Worm (Caenorhabditis elegans) whole organism, young adult: ENCODE measurements around the gene ptr-6.

ENCODE experiments used
- D2030.7 ChIP-seq: fragments of 200-800 bp; sonication (Bioruptor generic); IDR thresholded peaks from 2 replicates; pipeline ENCODE4 v1.3.6; 2022; ENCODE audit warnings: missing genetic modification reagents, missing genetic modification characterization, missing compliant biosample characterization
- F49E8.2 ChIP-seq: sonication (generic microtip); optimal IDR thresholded peaks from 3 replicates; lab custom pipeline; 2017; ENCODE audit warnings: missing genetic modification characterization, mild to moderate bottlenecking, missing compliant biosample characterization, antibody characterized with exemption, moderate library complexity; ENCODE audit not compliant: insufficient read depth
- K12H6.12 ChIP-seq: fragments of 200-800 bp; sonication (Bioruptor generic); optimal IDR thresholded peaks from 2 replicates; lab custom pipeline; 2018; ENCODE audit warnings: mild to moderate bottlenecking, missing genetic modification characterization, missing compliant biosample characterization
- Y53F4B.3 ChIP-seq: fragments of 200-800 bp; sonication (Bioruptor generic); IDR thresholded peaks from 2 replicates; pipeline ENCODE4 v1.3.6; 2022; ENCODE audit warnings: missing genetic modification reagents, missing genetic modification characterization, missing compliant biosample characterization
- ccch-3 ChIP-seq: fragments of 200-800 bp; sonication (Bioruptor generic); optimal IDR thresholded peaks from 2 replicates; lab custom pipeline; 2018; ENCODE audit warnings: mild to moderate bottlenecking, missing genetic modification characterization, missing compliant biosample characterization
- ceh-100 ChIP-seq: fragments of 200-800 bp; sonication (Bioruptor generic); IDR thresholded peaks from 2 replicates; pipeline ENCODE4 v1.3.6; 2022; ENCODE audit warnings: missing genetic modification reagents, missing genetic modification characterization, missing compliant biosample characterization
- ceh-91 ChIP-seq: fragments of 200-800 bp; sonication (Bioruptor generic); IDR thresholded peaks from 2 replicates; pipeline ENCODE4 v1.3.6; 2022; ENCODE audit warnings: missing genetic modification reagents, missing genetic modification characterization, missing compliant biosample characterization
- lin-54 ChIP-seq: fragments of 200-800 bp; sonication (Bioruptor generic); optimal IDR thresholded peaks from 2 replicates; lab custom pipeline; 2018; ENCODE audit warnings: mild to moderate bottlenecking, missing genetic modification characterization, missing compliant biosample characterization
- nfyb-1 ChIP-seq: fragments of 200-800 bp; sonication (Bioruptor generic); IDR thresholded peaks from 2 replicates; pipeline ENCODE4 v1.3.6; 2022; ENCODE audit warnings: missing genetic modification reagents, missing genetic modification characterization, missing compliant biosample characterization
- nhr-27 ChIP-seq: fragments of 200-800 bp; sonication (Bioruptor generic); optimal IDR thresholded peaks from 2 replicates; lab custom pipeline; 2018; ENCODE audit warnings: mild to moderate bottlenecking, missing genetic modification characterization, moderate library complexity, missing compliant biosample characterization
- repo-1 ChIP-seq: sonication (generic microtip); optimal IDR thresholded peaks from 2 replicates; lab custom pipeline; 2017; ENCODE audit warnings: mild to moderate bottlenecking, missing genetic modification characterization, missing compliant biosample characterization
- ztf-18 ChIP-seq: sonication (generic microtip); optimal IDR thresholded peaks from 2 replicates; lab custom pipeline; 2016; ENCODE audit warnings: missing genotype, mild to moderate bottlenecking, missing genetic modification characterization, missing compliant biosample characterization

- TF ChIP-seq lin-54 (GFP tag; lab: Kevin White, UChicago) = no peak
- TF ChIP-seq repo-1 = no peak
- TF ChIP-seq K12H6.12 (tag; lab: Kevin White, UChicago) = no peak
- no peak for TF ChIP-seq ztf-18 (tag; lab: Kevin White, UChicago)
- no peak for TF ChIP-seq nfyb-1 (GFP tag; lab: Robert Waterston, UW)
- no peak for TF ChIP-seq F49E8.2
- no peak for TF ChIP-seq D2030.7 (GFP tag; lab: Robert Waterston, UW)
- TF ChIP-seq ceh-91 (GFP tag; lab: Robert Waterston, UW) = no peak
- no peak for TF ChIP-seq ccch-3 (GFP tag; lab: Kevin White, UChicago)
- no peak for TF ChIP-seq Y53F4B.3 (GFP tag; lab: Robert Waterston, UW)
- TF ChIP-seq ceh-100 (GFP tag; lab: Robert Waterston, UW) = no peak
- no peak for TF ChIP-seq nhr-27 (tag; lab: Kevin White, UChicago)
Observed at ce11 chrII:5246791-5247361, at the start of gene ptr-6.
